Worm (Caenorhabditis elegans): ENCODE measurements around the gene F43C11.11.

ce11 chrII:2317883-2318357, 45.7 kb downstream of the F43C11.11 start, which contains the start of the genes ZK1240.5 and ZK1240.9:
- no peak for TF ChIP-seq nfya-1 (tag; optimal IDR thresholded peaks at IDR 0.05)
- no peak for TF ChIP-seq pqm-1 (tag; optimal IDR thresholded peaks at IDR 0.05)
- TF ChIP-seq pha-4 (tag; optimal IDR thresholded peaks at IDR 0.05): no peak

All from whole organism, late embryonic.